Fruit fly (Drosophila melanogaster) whole organism, embryonic: ENCODE data around the gene CG32388.

Experiments used
- Ada2b ChIP-seq: fragments of 200-800 bp; sonication (Bioruptor generic); IDR thresholded peaks from 2 replicates; pipeline ENCODE4 v1.3.6; 2022; ENCODE audit warnings: missing biosample characterization, missing genetic modification characterization
- Antp ChIP-seq: fragments of 200-800 bp; sonication (Bioruptor generic); optimal IDR thresholded peaks from 3 replicates; lab custom pipeline; 2016; ENCODE audit warnings: missing biosample characterization, missing genetic modification characterization
- BEAF-32 ChIP-seq: fragments of 200-800 bp; sonication (Bioruptor generic); optimal IDR thresholded peaks from 3 replicates; lab custom pipeline; 2017; ENCODE audit warnings: missing biosample characterization, missing genetic modification characterization, mild to moderate bottlenecking, moderate library complexity, missing genetic modification reagents
- CG12299 ChIP-seq: fragments of 200-800 bp; sonication (Bioruptor generic); optimal IDR thresholded peaks from 2 replicates; lab custom pipeline; 2018; ENCODE audit warnings: missing biosample characterization, mild to moderate bottlenecking, missing genetic modification characterization
- CG12391 ChIP-seq: fragments of 200-800 bp; sonication (Bioruptor generic); optimal IDR thresholded peaks from 3 replicates; lab custom pipeline; 2018; ENCODE audit warnings: missing biosample characterization, mild to moderate bottlenecking, missing genetic modification characterization, moderate library complexity
- CG13894 ChIP-seq: fragments of 200-800 bp; sonication (Bioruptor generic); optimal IDR thresholded peaks from 3 replicates; lab custom pipeline; 2018; ENCODE audit warnings: missing biosample characterization, mild to moderate bottlenecking, missing genetic modification characterization, moderate library complexity
- CG1602 ChIP-seq: fragments of 200-800 bp; sonication (Bioruptor generic); optimal IDR thresholded peaks from 3 replicates; lab custom pipeline; 2016; ENCODE audit warnings: missing biosample characterization, missing genetic modification characterization
- CG1603 ChIP-seq: fragments of 200-800 bp; sonication (Bioruptor generic); optimal IDR thresholded peaks from 2 replicates; lab custom pipeline; 2019; ENCODE audit warnings: missing biosample characterization, mild to moderate bottlenecking, missing genetic modification characterization, moderate library complexity
- CG17385 ChIP-seq: fragments of 200-800 bp; sonication (Bioruptor generic); optimal IDR thresholded peaks from 3 replicates; lab custom pipeline; 2018; ENCODE audit warnings: missing biosample characterization, mild to moderate bottlenecking, missing genetic modification characterization
- CG2889 ChIP-seq: fragments of 200-800 bp; sonication (Bioruptor generic); IDR thresholded peaks from 3 replicates; pipeline ENCODE4 v1.3.6; 2022; ENCODE audit warnings: missing biosample characterization, missing genetic modification characterization
- CG32767 ChIP-seq: fragments of 200-800 bp; sonication (Bioruptor generic); IDR thresholded peaks from 2 replicates; pipeline ENCODE4 v1.3.6; 2022; ENCODE audit warnings: missing biosample characterization, missing genetic modification characterization
- CG33557 ChIP-seq: fragments of 200-800 bp; sonication (Bioruptor generic); optimal IDR thresholded peaks from 2 replicates; lab custom pipeline; 2019; ENCODE audit warnings: missing biosample characterization, mild to moderate bottlenecking, missing genetic modification characterization, moderate library complexity
- CG4360 ChIP-seq: fragments of 200-800 bp; sonication (Bioruptor generic); IDR thresholded peaks from 2 replicates; pipeline ENCODE4 v1.3.6; 2022; ENCODE audit warnings: missing biosample characterization, missing genetic modification characterization
- CG4424 ChIP-seq: fragments of 200-800 bp; sonication (Bioruptor generic); optimal IDR thresholded peaks from 3 replicates; lab custom pipeline; 2016; ENCODE audit warnings: missing biosample characterization, missing genetic modification characterization
- CG6791 ChIP-seq: fragments of 200-800 bp; sonication (Bioruptor generic); IDR thresholded peaks from 3 replicates; pipeline ENCODE4 v1.3.6; 2022; ENCODE audit warnings: missing biosample characterization, missing genetic modification characterization; ENCODE audit not compliant: partially characterized antibody
- CG9797 ChIP-seq: fragments of 200-800 bp; sonication (Bioruptor generic); optimal IDR thresholded peaks from 3 replicates; lab custom pipeline; 2018; ENCODE audit warnings: missing biosample characterization, mild to moderate bottlenecking, missing genetic modification characterization
- CoRest ChIP-seq: fragments of 200-800 bp; sonication (Bioruptor generic); optimal IDR thresholded peaks from 3 replicates; lab custom pipeline; 2018; ENCODE audit warnings: missing biosample characterization, mild to moderate bottlenecking, missing genetic modification characterization, moderate library complexity
- D ChIP-seq, 2 experiments: fragments of 200-800 bp in 1 of 2; fragments of >200 bp in 1 of 2; sonication (Bioruptor generic) in 1 of 2; optimal IDR thresholded peaks; 2 replicates in 1 of 2; 3 replicates in 1 of 2; lab custom pipeline; 2017; ENCODE audit warnings: mild to moderate bottlenecking in 1 of 2, missing biosample characterization in 1 of 2, missing genetic modification characterization in 1 of 2, missing genetic modification reagents in 1 of 2
- D19A ChIP-seq: fragments of 200-800 bp; optimal IDR thresholded peaks from 3 replicates; lab custom pipeline; 2019; ENCODE audit warnings: missing biosample characterization, mild to moderate bottlenecking, missing genetic modification characterization, moderate library complexity
- Dp ChIP-seq: fragments of 200-800 bp; sonication (Bioruptor generic); optimal IDR thresholded peaks from 2 replicates; lab custom pipeline; 2018; ENCODE audit warnings: missing biosample characterization, mild to moderate bottlenecking, missing genetic modification characterization, moderate library complexity
- E2f2 ChIP-seq: fragments of 200-800 bp; sonication (Bioruptor generic); IDR thresholded peaks from 2 replicates; pipeline ENCODE4 v1.3.6; 2022; ENCODE audit warnings: missing biosample characterization, missing genetic modification characterization
- HLH54F ChIP-seq: fragments of 200-800 bp; sonication (Bioruptor generic); optimal IDR thresholded peaks from 3 replicates; lab custom pipeline; 2016; ENCODE audit warnings: missing biosample characterization, missing genetic modification characterization
- MBD-R2 ChIP-seq: fragments of 200-800 bp; sonication (Bioruptor generic); IDR thresholded peaks from 2 replicates; pipeline ENCODE4 v1.3.6; 2022; ENCODE audit warnings: missing biosample characterization, missing genetic modification characterization
- NK7.1 ChIP-seq: fragments of 200-800 bp; sonication (Bioruptor generic); optimal IDR thresholded peaks from 3 replicates; lab custom pipeline; 2016; ENCODE audit warnings: missing biosample characterization, missing genetic modification characterization
- PHDP ChIP-seq: fragments of 200-800 bp; sonication (Bioruptor generic); optimal IDR thresholded peaks from 3 replicates; lab custom pipeline; 2018; ENCODE audit warnings: missing biosample characterization, mild to moderate bottlenecking, missing genetic modification characterization, moderate library complexity
- Scr ChIP-seq: fragments of 200-800 bp; sonication (Bioruptor generic); IDR thresholded peaks from 2 replicates; pipeline ENCODE4 v1.3.6; 2022; ENCODE audit warnings: missing biosample characterization, missing genetic modification characterization; ENCODE audit not compliant: partially characterized antibody
- Six4 ChIP-seq: fragments of 200-800 bp; sonication (Bioruptor generic); optimal IDR thresholded peaks from 2 replicates; lab custom pipeline; 2016; ENCODE audit warnings: missing biosample characterization, missing genetic modification characterization
- Vsx1 ChIP-seq: fragments of 200-800 bp; sonication (Bioruptor generic); optimal IDR thresholded peaks from 2 replicates; lab custom pipeline; 2017; ENCODE audit warnings: missing biosample characterization, mild to moderate bottlenecking, missing genetic modification characterization, missing genetic modification reagents
- abd-A ChIP-seq: fragments of 200-800 bp; sonication (Bioruptor generic); optimal IDR thresholded peaks from 3 replicates; lab custom pipeline; 2019; ENCODE audit warnings: missing biosample characterization, mild to moderate bottlenecking, missing genetic modification characterization, moderate library complexity
- ato ChIP-seq: fragments of 200-800 bp; sonication (Bioruptor generic); IDR thresholded peaks from 2 replicates; pipeline ENCODE4 v1.3.6; 2022; ENCODE audit warnings: missing biosample characterization, missing genetic modification characterization; ENCODE audit not compliant: partially characterized antibody
- da ChIP-seq: fragments of 200-800 bp; sonication (Bioruptor generic); optimal IDR thresholded peaks from 2 replicates; lab custom pipeline; 2016; ENCODE audit warnings: missing biosample characterization, missing genetic modification characterization
- disco-r ChIP-seq: fragments of 200-800 bp; sonication (Bioruptor generic); optimal IDR thresholded peaks from 2 replicates; lab custom pipeline; 2016; ENCODE audit warnings: missing biosample characterization, missing genetic modification characterization
- fru ChIP-seq: fragments of >200 bp; optimal IDR thresholded peaks from 2 replicates; lab custom pipeline; 2017
- ftz-f1 ChIP-seq: fragments of 200-800 bp; sonication (Bioruptor generic); optimal IDR thresholded peaks from 2 replicates; lab custom pipeline; 2016; ENCODE audit warnings: missing biosample characterization, missing genetic modification characterization
- gce ChIP-seq: fragments of 200-800 bp; sonication (Bioruptor generic); IDR thresholded peaks from 3 replicates; pipeline ENCODE4 v1.3.6; 2022; ENCODE audit warnings: missing biosample characterization, missing genetic modification characterization
- hb ChIP-seq: fragments of 200-800 bp; sonication (Bioruptor generic); IDR thresholded peaks from 3 replicates; pipeline ENCODE4 v1.3.6; 2022; ENCODE audit warnings: missing biosample characterization, missing genetic modification characterization; ENCODE audit not compliant: partially characterized antibody
- lilli ChIP-seq: fragments of 200-800 bp; sonication (Bioruptor generic); optimal IDR thresholded peaks from 3 replicates; lab custom pipeline; 2016; ENCODE audit warnings: missing biosample characterization, missing genetic modification characterization
- nau ChIP-seq: fragments of 200-800 bp; sonication (Bioruptor generic); optimal IDR thresholded peaks from 3 replicates; lab custom pipeline; 2017; ENCODE audit warnings: missing biosample characterization, mild to moderate bottlenecking, missing genetic modification characterization, missing genetic modification reagents
- otp ChIP-seq: fragments of 200-800 bp; sonication (Bioruptor generic); IDR thresholded peaks from 3 replicates; pipeline ENCODE4, ENCODE4 v1.3.6; 2022; ENCODE audit warnings: missing biosample characterization, missing genetic modification characterization
- pho ChIP-seq: fragments of 200-800 bp; sonication (Bioruptor generic); optimal IDR thresholded peaks from 2 replicates; lab custom pipeline; 2016; ENCODE audit warnings: missing biosample characterization, missing genetic modification characterization
- repo ChIP-seq: fragments of 200-800 bp; sonication (Bioruptor generic); optimal IDR thresholded peaks from 2 replicates; lab custom pipeline; 2016; ENCODE audit warnings: missing biosample characterization, missing genetic modification characterization
- ro ChIP-seq: fragments of 200-800 bp; sonication (Bioruptor generic); IDR thresholded peaks from 2 replicates; pipeline ENCODE4 v1.3.6; 2022; ENCODE audit warnings: missing biosample characterization, missing genetic modification characterization
- salm ChIP-seq: fragments of 200-800 bp; sonication (Bioruptor generic); optimal IDR thresholded peaks from 2 replicates; lab custom pipeline; 2018; ENCODE audit warnings: missing biosample characterization, mild to moderate bottlenecking, missing genetic modification characterization
- ssp ChIP-seq: fragments of 200-800 bp; sonication (Bioruptor generic); IDR thresholded peaks from 2 replicates; pipeline ENCODE4 v1.3.6; 2022; ENCODE audit warnings: missing biosample characterization, missing genetic modification characterization
- tin ChIP-seq: fragments of 200-800 bp; sonication (Bioruptor generic); optimal IDR thresholded peaks from 3 replicates; lab custom pipeline; 2016; ENCODE audit warnings: missing biosample characterization, missing genetic modification characterization
- tio ChIP-seq: fragments of 200-800 bp; sonication (Bioruptor generic); optimal IDR thresholded peaks from 2 replicates; lab custom pipeline; 2017; ENCODE audit warnings: missing biosample characterization, missing genetic modification characterization, inconsistent platforms
- unpg ChIP-seq: fragments of 200-800 bp; sonication (Bioruptor generic); optimal IDR thresholded peaks from 3 replicates; lab custom pipeline; 2018; ENCODE audit warnings: missing biosample characterization, mild to moderate bottlenecking, missing genetic modification characterization, moderate library complexity
- vnd ChIP-seq: fragments of 200-800 bp; sonication (Bioruptor generic); IDR thresholded peaks from 3 replicates; pipeline ENCODE4 v1.3.6; 2022; ENCODE audit warnings: missing biosample characterization, missing genetic modification characterization; ENCODE audit not compliant: partially characterized antibody
- zfh2 ChIP-seq: fragments of 200-800 bp; sonication (Bioruptor generic); optimal IDR thresholded peaks from 2 replicates; lab custom pipeline; 2016; ENCODE audit warnings: missing biosample characterization, missing genetic modification characterization

Gene CG32388

DNA sequence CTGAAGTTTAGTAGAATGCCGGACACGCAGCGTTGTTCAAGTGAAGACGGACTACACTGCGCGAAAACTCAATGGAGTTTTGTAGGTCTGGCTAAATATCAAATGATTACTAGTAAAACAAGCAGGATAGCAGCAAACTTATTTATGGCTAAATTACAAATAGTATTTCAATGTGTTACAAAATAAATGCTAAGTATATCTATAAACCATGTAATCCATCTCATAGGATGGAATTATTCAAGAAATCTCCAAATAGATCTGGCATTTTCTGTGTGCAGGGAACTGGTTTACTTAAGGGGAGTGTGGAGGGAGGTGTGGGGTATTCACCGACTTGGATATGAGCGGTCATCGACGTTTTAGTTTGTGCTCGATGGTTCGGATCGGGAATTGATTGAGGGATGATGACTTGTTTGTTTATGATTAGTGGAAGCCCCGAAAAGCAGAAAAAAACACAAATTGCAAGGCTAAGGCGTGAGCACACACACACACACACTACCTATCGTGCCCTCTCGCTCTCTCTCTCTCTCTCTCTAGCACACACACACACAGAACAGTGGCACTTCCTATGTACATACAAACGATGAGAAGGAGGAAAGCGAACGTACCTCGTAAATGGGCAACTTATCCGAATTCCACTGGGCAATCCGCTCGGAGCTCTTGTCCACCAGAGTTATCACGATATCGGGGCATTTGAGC is 20.4 kb downstream of the CG32388 start (continued):
- peak; percentile 48 for TF ChIP-seq NK7.1 (GFP tag; lab: Kevin White, UChicago)
- TF ChIP-seq Antp, result peak; percentile 81
- TF ChIP-seq nau, result peak; percentile 44
- peak; percentile 84 for TF ChIP-seq pho
- peak; percentile 79 for TF ChIP-seq tio
- TF ChIP-seq da (GFP tag; lab: Kevin White, UChicago), result no peak
- peak; percentile 68 for TF ChIP-seq CG12299 (tag; lab: Kevin White, UChicago)
- TF ChIP-seq Scr (GFP tag; lab: Robert Waterston, UW), result no peak
- TF ChIP-seq disco-r (GFP tag; lab: Kevin White, UChicago), result peak; percentile 1
- no peak for TF ChIP-seq hb (GFP tag; lab: Robert Waterston, UW)
- peak; percentile 71 for TF ChIP-seq repo (GFP tag; lab: Kevin White, UChicago)
- no peak for TF ChIP-seq fru (lab: Kevin White, UChicago)
- peak; percentile 67 for TF ChIP-seq ssp (GFP tag; lab: Robert Waterston, UW)
- TF ChIP-seq CG4424 (GFP tag; lab: Kevin White, UChicago), result peak; percentile 83
- TF ChIP-seq Six4 (GFP tag; lab: Kevin White, UChicago), result peak; percentile 73
- peak; percentile 49 for TF ChIP-seq Vsx1
- TF ChIP-seq CG17385 (GFP tag; lab: Kevin White, UChicago), result peak; percentile 69
- peak; percentile 74 for TF ChIP-seq Ada2b (GFP tag; lab: Robert Waterston, UW)
- peak; percentile 46; the same call in 1 of the 2 replicates for TF ChIP-seq MBD-R2
- TF ChIP-seq ftz-f1 (GFP tag; lab: Kevin White, UChicago), result no peak
- peak; percentile 80 for TF ChIP-seq tin
- no peak for TF ChIP-seq CG4360 (GFP tag; lab: Robert Waterston, UW)
- TF ChIP-seq CG1602 (GFP tag; lab: Kevin White, UChicago), result peak; percentile 77
- TF ChIP-seq vnd (GFP tag; lab: Robert Waterston, UW), result no peak
- TF ChIP-seq BEAF-32 (GFP tag; lab: Kevin White, UChicago), result no peak
- TF ChIP-seq abd-A, result no peak
- TF ChIP-seq CoRest (tag; lab: Kevin White, UChicago), result peak; percentile 88
- peak; percentile 90 for TF ChIP-seq CG12391 (tag; lab: Kevin White, UChicago)
- no peak for TF ChIP-seq ato (GFP tag; lab: Robert Waterston, UW)
- TF ChIP-seq PHDP, result peak; percentile 86
- TF ChIP-seq CG32767, result peak; percentile 67
- peak; percentile 81 for TF ChIP-seq D19A
- peak; percentile 55; the same call in 2 of the 3 replicates for TF ChIP-seq CG2889
- peak; percentile 46 for TF ChIP-seq salm
- peak; percentile 75 for TF ChIP-seq HLH54F
- peak; percentile 77 for TF ChIP-seq CG33557 (GFP tag; lab: Kevin White, UChicago)
- TF ChIP-seq Dp, result no peak
- peak; percentile 50; the same call in 1 of the 2 replicates for TF ChIP-seq E2f2
- peak; percentile 91 for TF ChIP-seq unpg (GFP tag; lab: Kevin White, UChicago)
- no peak for TF ChIP-seq CG9797 (GFP tag; lab: Kevin White, UChicago)
- peak; percentile 65; the same call in 2 of the 3 replicates for TF ChIP-seq otp (GFP tag; lab: Robert Waterston, UW)
- TF ChIP-seq D (optimal IDR thresholded peaks at IDR 0.05; lab: Kevin White, UChicago), result no peak
- peak; percentile 81 for TF ChIP-seq D (GFP tag; optimal IDR thresholded peaks at IDR 0.05; lab: Kevin White, UChicago)
- peak; percentile 94 for TF ChIP-seq CG1603 (tag; lab: Kevin White, UChicago)
- peak; percentile 83 for TF ChIP-seq lilli (GFP tag; lab: Kevin White, UChicago)
- TF ChIP-seq gce, result peak; percentile 46; the same call in 1 of the 3 replicates
- no peak for TF ChIP-seq CG6791 (GFP tag; lab: Robert Waterston, UW)
- no peak for TF ChIP-seq ro (GFP tag; lab: Robert Waterston, UW)
- peak; percentile 8 for TF ChIP-seq CG13894 (tag; lab: Kevin White, UChicago)
- peak; percentile 60 for TF ChIP-seq zfh2 (GFP tag; lab: Kevin White, UChicago)
